Fruit fly (Drosophila melanogaster): ENCODE measurements around the gene CG32086.

CG32086 gene

dm6 chr3L:11586794-11587462 is 3.1 kb upstream of the CG32086 start (continued):
- TF ChIP-seq HLH3B (GFP tag; IDR thresholded peaks at IDR 0.05) (no peak; the same call in 1 of the 2 replicates), Med (GFP tag) (peak; percentile 78), CG6175 (GFP tag; IDR thresholded peaks at IDR 0.05) (0 out of 3 replicates have a peak, but pooled peaks have one; percentile 34), MTF-1 (GFP tag; optimal IDR thresholded peaks at IDR 0.05; ENCODE audit: borderline replicate concordance) (no peak), bbx (GFP tag; IDR thresholded peaks at IDR 0.05; ENCODE audit: partially characterized antibody) (peak; percentile 30; the same call in 1 of the 2 replicates), hkb (optimal IDR thresholded peaks at IDR 0.05) (no peak), hkb (GFP tag; IDR thresholded peaks at IDR 0.05) (peak; percentile 16; the same call in 1 of the 2 replicates), CG10462 (GFP tag; optimal IDR thresholded peaks at IDR 0.05) (peak; percentile 56), CG10274 (GFP tag; optimal IDR thresholded peaks at IDR 0.05) (no peak), Adf1 (GFP tag; IDR thresholded peaks at IDR 0.05) (peak; percentile 99), peb (GFP tag; IDR thresholded peaks at IDR 0.05) (peak; percentile 46; the same call in 1 of the 2 replicates), Ada2b (GFP tag; IDR thresholded peaks at IDR 0.05) (no peak), Blimp-1 (GFP tag; optimal IDR thresholded peaks at IDR 0.05) (peak; percentile 83), CG5953 (GFP tag; IDR thresholded peaks at IDR 0.05) (no peak), da (GFP tag; optimal IDR thresholded peaks at IDR 0.05) (no peak), CG9876 (GFP tag; optimal IDR thresholded peaks at IDR 0.05) (no peak), CG17359 (tag; optimal IDR thresholded peaks at IDR 0.05) (no peak), bigmax (GFP tag; optimal IDR thresholded peaks at IDR 0.05) (no peak), Oaz (GFP tag; IDR thresholded peaks at IDR 0.05) (no peak), CG8478 (optimal IDR thresholded peaks at IDR 0.05) (peak; percentile 75)

DNA sequence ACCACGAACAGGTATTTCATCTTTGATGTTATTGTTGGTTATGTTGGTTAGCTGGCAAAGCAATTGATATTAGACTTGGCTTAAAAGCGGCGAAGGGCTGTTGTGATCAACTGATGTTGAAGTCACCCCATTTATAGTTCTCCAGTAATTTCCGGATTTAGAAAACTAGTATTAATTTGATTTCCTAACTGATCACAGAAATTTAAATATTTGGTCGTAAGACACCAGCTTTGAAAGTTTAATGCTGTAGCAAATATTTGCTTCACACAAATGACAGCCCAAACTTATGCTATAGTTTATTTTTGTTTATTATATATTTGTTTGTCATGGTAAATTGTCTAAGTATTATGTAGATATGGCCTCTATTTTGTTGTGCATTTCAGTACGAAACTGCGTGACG is 1.8 kb downstream of the CG32086 start, which contains the start of gene CG33269:
Gene CG33269 (minus strand): TSS at position 101 of the 400 bp plus-strand sequence.
- no peak for TF ChIP-seq CG4854 (GFP tag; optimal IDR thresholded peaks at IDR 0.05)
- no peak for TF ChIP-seq CG18764 (GFP tag; optimal IDR thresholded peaks at IDR 0.05)
- TF ChIP-seq Camta (GFP tag; optimal IDR thresholded peaks at IDR 0.05), result no peak
- no peak for TF ChIP-seq CG31388 (GFP tag; optimal IDR thresholded peaks at IDR 0.05)
- TF ChIP-seq CG4404 (GFP tag; IDR thresholded peaks at IDR 0.05), result no peak
- no peak for TF ChIP-seq gsb (GFP tag; IDR thresholded peaks at IDR 0.05)
- no peak for TF ChIP-seq ac (GFP tag; optimal IDR thresholded peaks at IDR 0.05)
- TF ChIP-seq dysf (GFP tag; IDR thresholded peaks at IDR 0.05), result no peak
- TF ChIP-seq CG15601 (tag; optimal IDR thresholded peaks at IDR 0.05), result no peak
- TF ChIP-seq sens (GFP tag), result no peak
- TF ChIP-seq H2.0 (GFP tag; IDR thresholded peaks at IDR 0.05), result no peak
- no peak for TF ChIP-seq al (GFP tag; IDR thresholded peaks at IDR 0.05)
- TF ChIP-seq repo (GFP tag; optimal IDR thresholded peaks at IDR 0.05), result no peak
- no peak for TF ChIP-seq CG4707 (GFP tag; optimal IDR thresholded peaks at IDR 0.05)
- no peak for TF ChIP-seq CrebB (tag; optimal IDR thresholded peaks at IDR 0.05)
- no peak for TF ChIP-seq CG4730 (GFP tag; IDR thresholded peaks at IDR 0.05)
- TF ChIP-seq CG7963 (GFP tag; IDR thresholded peaks at IDR 0.05; ENCODE audit: partially characterized antibody), result no peak

- TF ChIP-seq CG34224 (GFP tag; IDR thresholded peaks at IDR 0.05; ENCODE audit: partially characterized antibody), result no peak
- TF ChIP-seq nerfin-1 (tag; optimal IDR thresholded peaks at IDR 0.05), result no peak
- TF ChIP-seq hbn (GFP tag; IDR thresholded peaks at IDR 0.05; ENCODE audit: partially characterized antibody), result no peak
- TF ChIP-seq CG6813 (GFP tag; optimal IDR thresholded peaks at IDR 0.05), result no peak
These were observed 2.9 kb downstream of the CG32086 start, which contains the start of gene CG43391 for dm6 chr3L:11580919-11581318. Gene CG43391, minus strand, starts transcription at chr3L:11581019.
